Worm (Caenorhabditis elegans) whole organism, L3 larva: Measurements from ENCODE around the gene col-101.

ENCODE experiments used
- ama-1 ChIP-seq: fragments of 150-350 bp; optimal IDR thresholded peaks from 2 replicates; lab custom pipeline; 2018
- ceh-28 ChIP-seq: fragments of 150-350 bp; optimal IDR thresholded peaks from 2 replicates; lab custom pipeline; 2014; ENCODE audit warnings: missing biosample characterization, missing genetic modification reagents, missing genetic modification characterization
- egl-5 ChIP-seq: fragments of 150-350 bp; optimal IDR thresholded peaks from 2 replicates; lab custom pipeline; 2017; ENCODE audit warnings: missing biosample characterization, missing genetic modification reagents, missing genetic modification characterization, inconsistent platforms
- nhr-77 ChIP-seq: fragments of 150-350 bp; optimal IDR thresholded peaks from 2 replicates; lab custom pipeline; 2014; ENCODE audit warnings: missing biosample characterization, missing genetic modification characterization
- pha-4 ChIP-seq: fragments of 150-350 bp; optimal IDR thresholded peaks from 2 replicates; lab custom pipeline; 2014; ENCODE audit warnings: missing biosample characterization, missing genetic modification reagents, missing genetic modification characterization
- sea-2 ChIP-seq: fragments of 150-350 bp; sonication (generic microtip); optimal IDR thresholded peaks from 4 replicates; lab custom pipeline; 2014; ENCODE audit warnings: missing biosample characterization, missing genetic modification reagents, missing genetic modification characterization

DNA sequence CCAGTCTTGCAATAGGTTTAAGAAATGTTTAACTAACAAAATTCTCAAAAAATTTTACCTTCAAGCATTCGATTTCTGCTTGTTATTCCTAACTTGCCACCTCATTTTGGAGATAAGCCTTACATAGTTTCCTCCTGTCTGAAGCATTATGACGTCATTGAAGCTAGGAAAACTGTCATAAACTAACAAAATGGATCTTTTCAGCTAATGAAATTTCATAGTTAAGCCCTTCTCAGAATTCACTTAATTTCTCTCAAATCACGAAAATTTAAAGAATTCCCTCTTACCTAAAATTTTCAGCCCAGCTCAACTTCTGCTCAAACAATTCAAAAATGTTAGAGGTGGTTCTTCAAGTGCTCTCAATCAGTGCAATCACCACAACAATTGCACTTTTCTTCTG is 19.6 kb downstream of the col-101 start, which contains the start of gene swt-1:
- TF ChIP-seq ama-1 (lab: Kevin White, UChicago) (no peak), pha-4 (tag; lab: Kevin White, UChicago) (no peak), sea-2 (no peak), nhr-77 (no peak), egl-5 (no peak), ceh-28 (tag; lab: Kevin White, UChicago) (no peak)
